Worm (Caenorhabditis elegans) whole organism, L3 larva: ENCODE data around the gene K01B6.4.

Source experiments
- R02D3.7 ChIP-seq: fragments of 150-350 bp; optimal IDR thresholded peaks from 2 replicates; lab custom pipeline; 2014; ENCODE audit warnings: missing biosample characterization, missing genetic modification characterization
- ZK546.5 ChIP-seq: sonication (generic microtip); optimal IDR thresholded peaks from 2 replicates; lab custom pipeline; 2017; ENCODE audit warnings: missing biosample characterization, missing genetic modification characterization
- aly-2 ChIP-seq: fragments of 150-350 bp; optimal IDR thresholded peaks from 2 replicates; lab custom pipeline; 2014; ENCODE audit warnings: missing biosample characterization, missing genetic modification characterization
- ama-1 ChIP-seq: fragments of 150-350 bp; optimal IDR thresholded peaks from 2 replicates; lab custom pipeline; 2018
- ceh-28 ChIP-seq: fragments of 150-350 bp; optimal IDR thresholded peaks from 2 replicates; lab custom pipeline; 2014; ENCODE audit warnings: missing biosample characterization, missing genetic modification reagents, missing genetic modification characterization
- ceh-9 ChIP-seq: sonication (generic microtip); optimal IDR thresholded peaks from 2 replicates; lab custom pipeline; 2018; ENCODE audit warnings: missing biosample characterization, missing genetic modification characterization
- daf-12 ChIP-seq: fragments of 150-350 bp; optimal IDR thresholded peaks from 2 replicates; lab custom pipeline; 2014; ENCODE audit warnings: missing biosample characterization, missing genetic modification reagents, missing genetic modification characterization
- egl-5 ChIP-seq: fragments of 150-350 bp; optimal IDR thresholded peaks from 2 replicates; lab custom pipeline; 2017; ENCODE audit warnings: missing biosample characterization, missing genetic modification reagents, missing genetic modification characterization, inconsistent platforms
- elt-1 ChIP-seq: fragments of 150-350 bp; optimal IDR thresholded peaks from 2 replicates; lab custom pipeline; 2014; ENCODE audit warnings: missing biosample characterization, missing genetic modification characterization
- elt-2 ChIP-seq: sonication (generic microtip); optimal IDR thresholded peaks from 2 replicates; lab custom pipeline; 2016; ENCODE audit warnings: missing genetic modification reagents, mild to moderate bottlenecking, missing genetic modification characterization, missing compliant biosample characterization
- elt-3 ChIP-seq, 3 experiments: fragments of 150-350 bp in 1 of 3; sonication (generic microtip) in 2 of 3; optimal IDR thresholded peaks; 2 replicates in 2 of 3; 4 replicates in 1 of 3; lab custom pipeline; 2014 to 2017; ENCODE audit warnings: missing biosample characterization in 3 of 3, missing genetic modification characterization in 3 of 3
- fkh-10 ChIP-seq: sonication (generic microtip); optimal IDR thresholded peaks from 2 replicates; lab custom pipeline; 2017; ENCODE audit warnings: missing biosample characterization, missing genetic modification reagents, missing genetic modification characterization
- fkh-2 ChIP-seq: fragments of 150-350 bp; optimal IDR thresholded peaks from 2 replicates; lab custom pipeline; 2014; ENCODE audit warnings: missing biosample characterization, missing genetic modification reagents, missing genetic modification characterization
- hmg-11 ChIP-seq: sonication (generic microtip); optimal IDR thresholded peaks from 2 replicates; lab custom pipeline; 2016; ENCODE audit warnings: missing genetic modification characterization, missing compliant biosample characterization
- jun-1 ChIP-seq: fragments of 150-350 bp; optimal IDR thresholded peaks from 2 replicates; lab custom pipeline; 2014; ENCODE audit warnings: missing biosample characterization, missing genetic modification reagents, missing genetic modification characterization
- lin-15B ChIP-seq: fragments of 150-350 bp; optimal IDR thresholded peaks from 2 replicates; lab custom pipeline; 2014; ENCODE audit warnings: missing biosample characterization, missing genetic modification characterization
- lin-39 ChIP-seq: fragments of 150-350 bp; optimal IDR thresholded peaks from 2 replicates; lab custom pipeline; 2018; ENCODE audit warnings: missing biosample characterization, missing genetic modification reagents, missing genetic modification characterization
- lsy-12 ChIP-seq: sonication (generic microtip); optimal IDR thresholded peaks from 2 replicates; lab custom pipeline; 2016; ENCODE audit warnings: mild to moderate bottlenecking, missing genetic modification characterization, missing compliant biosample characterization
- mdl-1 ChIP-seq: fragments of 150-350 bp; optimal IDR thresholded peaks from 2 replicates; lab custom pipeline; 2014; ENCODE audit warnings: missing biosample characterization, missing genetic modification characterization
- mml-1 ChIP-seq: fragments of 150-350 bp; sonication (generic microtip); optimal IDR thresholded peaks from 3 replicates; lab custom pipeline; 2014; ENCODE audit warnings: missing biosample characterization, missing genetic modification characterization
- nfya-1 ChIP-seq: sonication (generic microtip); optimal IDR thresholded peaks from 2 replicates; lab custom pipeline; 2017; ENCODE audit warnings: missing genetic modification characterization, mild to moderate bottlenecking, missing compliant biosample characterization, antibody characterized with exemption, moderate library complexity; ENCODE audit not compliant: insufficient read depth
- nhr-12 ChIP-seq: fragments of 150-350 bp; optimal IDR thresholded peaks from 2 replicates; lab custom pipeline; 2014; ENCODE audit warnings: missing biosample characterization, missing genetic modification characterization
- nhr-23 ChIP-seq: fragments of 150-350 bp; optimal IDR thresholded peaks from 2 replicates; lab custom pipeline; 2014; ENCODE audit warnings: missing biosample characterization, missing genetic modification reagents, missing genetic modification characterization
- nhr-25 ChIP-seq: sonication (generic microtip); optimal IDR thresholded peaks from 2 replicates; lab custom pipeline; 2017; ENCODE audit warnings: missing biosample characterization, missing genetic modification characterization
- nhr-43 ChIP-seq: sonication (generic microtip); optimal IDR thresholded peaks from 2 replicates; lab custom pipeline; 2016; ENCODE audit warnings: mild to moderate bottlenecking, missing genetic modification characterization, missing compliant biosample characterization; ENCODE audit not compliant: poor library complexity, severe bottlenecking
- nhr-67 ChIP-seq: fragments of 150-350 bp; optimal IDR thresholded peaks from 2 replicates; lab custom pipeline; 2014; ENCODE audit warnings: missing biosample characterization, missing genetic modification characterization
- nhr-76 ChIP-seq: fragments of 150-350 bp; sonication (generic microtip); optimal IDR thresholded peaks from 5 replicates; lab custom pipeline; 2014; ENCODE audit warnings: missing biosample characterization, missing genetic modification characterization
- nhr-77 ChIP-seq: fragments of 150-350 bp; optimal IDR thresholded peaks from 2 replicates; lab custom pipeline; 2014; ENCODE audit warnings: missing biosample characterization, missing genetic modification characterization
- pha-4 ChIP-seq: fragments of 150-350 bp; optimal IDR thresholded peaks from 2 replicates; lab custom pipeline; 2014; ENCODE audit warnings: missing biosample characterization, missing genetic modification reagents, missing genetic modification characterization
- pqm-1 ChIP-seq: fragments of 150-350 bp; optimal IDR thresholded peaks from 2 replicates; lab custom pipeline; 2017; ENCODE audit warnings: missing biosample characterization, missing genetic modification characterization, inconsistent platforms
- sea-2 ChIP-seq: fragments of 150-350 bp; sonication (generic microtip); optimal IDR thresholded peaks from 4 replicates; lab custom pipeline; 2014; ENCODE audit warnings: missing biosample characterization, missing genetic modification reagents, missing genetic modification characterization
- skn-1 ChIP-seq: fragments of 150-350 bp; optimal IDR thresholded peaks from 2 replicates; lab custom pipeline; 2014; ENCODE audit warnings: missing biosample characterization, missing genetic modification characterization
- snpc-4 ChIP-seq: fragments of 150-350 bp; optimal IDR thresholded peaks from 2 replicates; lab custom pipeline; 2014; ENCODE audit warnings: missing biosample characterization, missing genetic modification characterization
- tbx-2 ChIP-seq: sonication (generic microtip); optimal IDR thresholded peaks from 2 replicates; lab custom pipeline; 2016; ENCODE audit warnings: mild to moderate bottlenecking, missing genetic modification characterization, missing compliant biosample characterization
- ztf-11 ChIP-seq: fragments of 150-350 bp; optimal IDR thresholded peaks from 2 replicates; lab custom pipeline; 2014; ENCODE audit warnings: missing biosample characterization, missing genetic modification characterization

Gene K01B6.4

ce11 chrIII:9277803-9278202, 19.4 kb downstream of the K01B6.4 start:
- no peak for TF ChIP-seq snpc-4
- peak; percentile 5 for TF ChIP-seq nhr-25 (tag; lab: Kevin White, UChicago)
- no peak for TF ChIP-seq nfya-1 (tag; lab: Kevin White, UChicago)
- TF ChIP-seq elt-3 (tag; optimal IDR thresholded peaks at IDR 0.05; lab: Kevin White, UChicago), result peak in 1 of 3 experiments; percentile 89
- TF ChIP-seq nhr-23 (tag; lab: Kevin White, UChicago), result peak; percentile 7

ce11 chrIII:9272107-9272506, 25.1 kb downstream of the K01B6.4 start:
- TF ChIP-seq hmg-11 (tag; lab: Kevin White, UChicago) (peak; percentile 42), nhr-76 (tag; lab: Kevin White, UChicago) (no peak), lin-39 (peak; percentile 51), egl-5 (peak; percentile 54), lin-15B (tag; lab: Kevin White, UChicago) (no peak), nfya-1 (tag; lab: Kevin White, UChicago) (peak; percentile 53), sea-2 (GFP tag; lab: Kevin White, UChicago) (peak; percentile 10)
- TF ChIP-seq, all 47 proteins: peak for 5

- peak; percentile 15 for TF ChIP-seq nfya-1 (tag; lab: Kevin White, UChicago)
- TF ChIP-seq lin-39, result peak; percentile 59
- TF ChIP-seq ceh-28 (tag; lab: Kevin White, UChicago), result no peak
- TF ChIP-seq, all 47 proteins: peak for 2
Observed at ce11 chrIII:9271389-9271918, 25.8 kb downstream of the K01B6.4 start.

ce11 chrIII:9270183-9270582, 27.1 kb downstream of the K01B6.4 start:
- TF ChIP-seq pqm-1 (tag; lab: Kevin White, UChicago) (peak; percentile 23), pha-4 (peak; percentile 11), nfya-1 (tag; lab: Kevin White, UChicago) (peak; percentile 13), tbx-2 (tag; lab: Kevin White, UChicago) (no peak), aly-2 (tag; lab: Kevin White, UChicago) (no peak), elt-2 (tag; lab: Kevin White, UChicago) (peak; percentile 65), egl-5 (no peak), fkh-10 (GFP tag; lab: Kevin White, UChicago) (no peak), elt-1 (tag; lab: Kevin White, UChicago) (peak; percentile 88)

ce11 chrIII:9269012-9269471, 28.2 kb downstream of the K01B6.4 start, which contains the start of gene clip-1:
Gene clip-1 (minus strand): TSS chrIII:9269062.
- TF ChIP-seq snpc-4 (no peak), elt-3 (tag; optimal IDR thresholded peaks at IDR 0.05; lab: Kevin White, UChicago) (no peak), ztf-11 (tag; lab: Kevin White, UChicago) (no peak), ceh-9 (tag; lab: Kevin White, UChicago) (no peak), ZK546.5 (no peak), nhr-77 (no peak), nhr-76 (tag; lab: Kevin White, UChicago) (no peak), fkh-2 (tag; lab: Kevin White, UChicago) (no peak), egl-5 (no peak), ama-1 (no peak), mml-1 (tag; lab: Kevin White, UChicago) (no peak), skn-1 (no peak), daf-12 (tag; lab: Kevin White, UChicago) (no peak), nhr-12 (tag; lab: Kevin White, UChicago) (no peak), nhr-67 (no peak), R02D3.7 (tag; lab: Kevin White, UChicago) (no peak), sea-2 (GFP tag; lab: Kevin White, UChicago) (no peak), nfya-1 (tag; lab: Kevin White, UChicago) (peak; percentile 6), lin-39 (no peak), nhr-43 (peak; percentile 23), lsy-12 (tag; lab: Kevin White, UChicago) (no peak), hmg-11 (tag; lab: Kevin White, UChicago) (no peak), mdl-1 (tag; lab: Kevin White, UChicago) (no peak), elt-2 (tag; lab: Kevin White, UChicago) (peak; percentile 15), fkh-10 (GFP tag; lab: Kevin White, UChicago) (no peak), jun-1 (no peak), ceh-28 (tag; lab: Kevin White, UChicago) (no peak), nhr-23 (tag; lab: Kevin White, UChicago) (peak; percentile 24), pha-4 (peak; percentile 36), elt-1 (tag; lab: Kevin White, UChicago) (no peak), nhr-25 (tag; lab: Kevin White, UChicago) (peak; percentile 53)
- TF ChIP-seq, all 47 proteins: peak for 6
